Fruit fly (Drosophila melanogaster) whole organism, embryonic: ENCODE measurements around the gene CG14818.

Experiments
- B-H2 ChIP-seq: fragments of 200-800 bp; sonication (Bioruptor generic); optimal IDR thresholded peaks from 2 replicates; lab custom pipeline; 2018; ENCODE audit warnings: missing biosample characterization, mild to moderate bottlenecking, missing genetic modification characterization
- CG10431 ChIP-seq: fragments of 200-800 bp; sonication (Bioruptor generic); optimal IDR thresholded peaks from 3 replicates; lab custom pipeline; 2018; ENCODE audit warnings: missing biosample characterization, mild to moderate bottlenecking, missing genetic modification characterization
- CG11398 ChIP-seq: fragments of 200-800 bp; sonication (Bioruptor generic); optimal IDR thresholded peaks from 2 replicates; lab custom pipeline; 2016; ENCODE audit warnings: missing biosample characterization, missing genetic modification characterization
- CG12071 ChIP-seq: fragments of 200-800 bp; sonication (Bioruptor generic); optimal IDR thresholded peaks from 3 replicates; lab custom pipeline; 2018; ENCODE audit warnings: missing biosample characterization, mild to moderate bottlenecking, missing genetic modification characterization
- CG12155 ChIP-seq: fragments of 200-800 bp; sonication (Bioruptor generic); optimal IDR thresholded peaks from 3 replicates; lab custom pipeline; 2016; ENCODE audit warnings: missing biosample characterization, missing genetic modification characterization
- CG12391 ChIP-seq: fragments of 200-800 bp; sonication (Bioruptor generic); optimal IDR thresholded peaks from 3 replicates; lab custom pipeline; 2018; ENCODE audit warnings: missing biosample characterization, mild to moderate bottlenecking, missing genetic modification characterization, moderate library complexity
- CG13424 ChIP-seq: fragments of 200-800 bp; sonication (Bioruptor generic); optimal IDR thresholded peaks from 2 replicates; lab custom pipeline; 2019; ENCODE audit warnings: missing biosample characterization, mild to moderate bottlenecking, missing genetic modification characterization, moderate library complexity
- CG14710 ChIP-seq: fragments of 200-800 bp; sonication (Bioruptor generic); optimal IDR thresholded peaks from 3 replicates; lab custom pipeline; 2019; ENCODE audit warnings: missing biosample characterization, mild to moderate bottlenecking, missing genetic modification characterization, moderate library complexity
- CG1647 ChIP-seq: fragments of 200-800 bp; sonication (Bioruptor generic); optimal IDR thresholded peaks from 3 replicates; lab custom pipeline; 2016; ENCODE audit warnings: missing biosample characterization, missing genetic modification characterization
- CG16779 ChIP-seq: fragments of 200-800 bp; sonication (Bioruptor generic); IDR thresholded peaks from 2 replicates; pipeline ENCODE4 v1.3.6; 2022; ENCODE audit warnings: missing biosample characterization, missing genetic modification characterization
- CG16813 ChIP-seq: fragments of 200-800 bp; sonication (Bioruptor generic); IDR thresholded peaks from 3 replicates; pipeline ENCODE4 v1.3.6; 2022; ENCODE audit warnings: missing biosample characterization, missing genetic modification characterization; ENCODE audit not compliant: partially characterized antibody
- CG16815 ChIP-seq: fragments of 200-800 bp; sonication (Bioruptor generic); optimal IDR thresholded peaks from 3 replicates; lab custom pipeline; 2017; ENCODE audit warnings: missing biosample characterization, mild to moderate bottlenecking, missing genetic modification characterization
- CG17385 ChIP-seq: fragments of 200-800 bp; sonication (Bioruptor generic); optimal IDR thresholded peaks from 3 replicates; lab custom pipeline; 2018; ENCODE audit warnings: missing biosample characterization, mild to moderate bottlenecking, missing genetic modification characterization
- CG18476 ChIP-seq: fragments of 200-800 bp; sonication (Bioruptor generic); optimal IDR thresholded peaks from 2 replicates; lab custom pipeline; 2016; ENCODE audit warnings: missing biosample characterization, mild to moderate bottlenecking, missing genetic modification characterization
- CG2678 ChIP-seq: fragments of 200-800 bp; sonication (Bioruptor generic); optimal IDR thresholded peaks from 3 replicates; lab custom pipeline; 2019; ENCODE audit warnings: missing biosample characterization, mild to moderate bottlenecking, missing genetic modification characterization, moderate library complexity
- CG3995 ChIP-seq: fragments of 200-800 bp; sonication (Bioruptor generic); optimal IDR thresholded peaks from 3 replicates; lab custom pipeline; 2016; ENCODE audit warnings: missing biosample characterization, missing genetic modification characterization
- CG5953 ChIP-seq: fragments of 200-800 bp; sonication (Bioruptor generic); IDR thresholded peaks from 2 replicates; pipeline ENCODE4 v1.3.6; 2022; ENCODE audit warnings: missing biosample characterization, missing genetic modification characterization
- CG7357 ChIP-seq: fragments of 200-800 bp; sonication (Bioruptor generic); IDR thresholded peaks from 3 replicates; pipeline ENCODE4 v1.3.6; 2022; ENCODE audit warnings: missing biosample characterization, missing genetic modification characterization
- CG7987 ChIP-seq: fragments of 200-800 bp; sonication (Bioruptor generic); optimal IDR thresholded peaks from 2 replicates; lab custom pipeline; 2018; ENCODE audit warnings: missing biosample characterization, mild to moderate bottlenecking, missing genetic modification characterization, moderate library complexity
- D19A ChIP-seq: fragments of 200-800 bp; optimal IDR thresholded peaks from 3 replicates; lab custom pipeline; 2019; ENCODE audit warnings: missing biosample characterization, mild to moderate bottlenecking, missing genetic modification characterization, moderate library complexity
- D19B ChIP-seq: fragments of 200-800 bp; sonication (Bioruptor generic); optimal IDR thresholded peaks from 2 replicates; lab custom pipeline; 2017; ENCODE audit warnings: missing biosample characterization, mild to moderate bottlenecking, missing genetic modification characterization
- E2f2 ChIP-seq: fragments of 200-800 bp; sonication (Bioruptor generic); IDR thresholded peaks from 2 replicates; pipeline ENCODE4 v1.3.6; 2022; ENCODE audit warnings: missing biosample characterization, missing genetic modification characterization
- GATAe ChIP-seq: fragments of 200-800 bp; sonication (Bioruptor generic); conservative IDR thresholded peaks from 2 replicates; pipeline ENCODE4 v1.3.6; 2022; ENCODE audit warnings: missing biosample characterization, missing genetic modification characterization
- H15 ChIP-seq: fragments of 200-800 bp; sonication (Bioruptor generic); IDR thresholded peaks from 3 replicates; pipeline ENCODE4 v1.3.6; 2022; ENCODE audit warnings: missing biosample characterization, missing genetic modification characterization
- H2.0 ChIP-seq: fragments of 200-800 bp; sonication (Bioruptor generic); IDR thresholded peaks from 2 replicates; pipeline ENCODE4 v1.3.6; 2022; ENCODE audit warnings: missing biosample characterization, missing genetic modification characterization
- Hr51 ChIP-seq, 2 experiments: fragments of 200-800 bp; sonication (Bioruptor generic); optimal IDR thresholded peaks; 2 replicates in 1 of 2; 3 replicates in 1 of 2; lab custom pipeline; 2016 to 2018; ENCODE audit warnings: missing biosample characterization in 2 of 2, missing genetic modification characterization in 2 of 2, mild to moderate bottlenecking in 1 of 2, moderate library complexity in 1 of 2
- Mrtf ChIP-seq: fragments of 200-800 bp; sonication (Bioruptor generic); IDR thresholded peaks from 3 replicates; pipeline ENCODE4 v1.3.6; 2022; ENCODE audit warnings: missing biosample characterization, missing genetic modification characterization
- Pdp1 ChIP-seq, 2 experiments: fragments of 200-800 bp; sonication (Bioruptor generic); optimal IDR thresholded peaks; 3 replicates each; lab custom pipeline; 2016; ENCODE audit warnings: missing biosample characterization in 2 of 2, missing genetic modification characterization in 2 of 2, mild to moderate bottlenecking in 1 of 2, moderate library complexity in 1 of 2
- Sin3A ChIP-seq: fragments of >200 bp; optimal IDR thresholded peaks from 2 replicates; lab custom pipeline; 2018
- Vsx1 ChIP-seq: fragments of 200-800 bp; sonication (Bioruptor generic); optimal IDR thresholded peaks from 2 replicates; lab custom pipeline; 2017; ENCODE audit warnings: missing biosample characterization, mild to moderate bottlenecking, missing genetic modification characterization, missing genetic modification reagents
- YL-1 ChIP-seq: fragments of 200-800 bp; sonication (Bioruptor generic); optimal IDR thresholded peaks from 3 replicates; lab custom pipeline; 2017; ENCODE audit warnings: missing biosample characterization, mild to moderate bottlenecking, missing genetic modification characterization
- ab ChIP-seq: fragments of 200-800 bp; sonication (Bioruptor generic); optimal IDR thresholded peaks from 2 replicates; lab custom pipeline; 2016; ENCODE audit warnings: missing biosample characterization, missing genetic modification characterization
- ac ChIP-seq: fragments of 200-800 bp; sonication (Bioruptor generic); optimal IDR thresholded peaks from 3 replicates; lab custom pipeline; 2017; ENCODE audit warnings: missing biosample characterization, mild to moderate bottlenecking, missing genetic modification characterization
- aop ChIP-seq: fragments of 200-800 bp; sonication (Bioruptor generic); IDR thresholded peaks from 2 replicates; pipeline ENCODE4 v1.3.6; 2022; ENCODE audit warnings: missing biosample characterization, missing genetic modification characterization
- crc ChIP-seq: fragments of 200-800 bp; sonication (Bioruptor generic); optimal IDR thresholded peaks from 2 replicates; lab custom pipeline; 2016; ENCODE audit warnings: missing biosample characterization, missing genetic modification characterization
- crp ChIP-seq, 2 experiments: fragments of 200-800 bp; sonication (Bioruptor generic); optimal IDR thresholded peaks; 2 replicates in 1 of 2; 3 replicates in 1 of 2; lab custom pipeline; 2017; ENCODE audit warnings: missing biosample characterization in 2 of 2, missing genetic modification characterization in 2 of 2, mild to moderate bottlenecking in 1 of 2, moderate library complexity in 1 of 2
- cwo ChIP-seq: fragments of 200-800 bp; sonication (Bioruptor generic); optimal IDR thresholded peaks from 3 replicates; lab custom pipeline; 2017; ENCODE audit warnings: missing biosample characterization, missing genetic modification characterization, mild to moderate bottlenecking, moderate library complexity, missing genetic modification reagents
- fd102C ChIP-seq: fragments of 200-800 bp; sonication (Bioruptor generic); optimal IDR thresholded peaks from 2 replicates; lab custom pipeline; 2018; ENCODE audit warnings: missing biosample characterization, mild to moderate bottlenecking, missing genetic modification characterization, moderate library complexity
- gcm2 ChIP-seq: fragments of 200-800 bp; sonication (Bioruptor generic); optimal IDR thresholded peaks from 2 replicates; lab custom pipeline; 2016; ENCODE audit warnings: missing biosample characterization, missing genetic modification characterization
- hb ChIP-seq: fragments of 200-800 bp; sonication (Bioruptor generic); IDR thresholded peaks from 3 replicates; pipeline ENCODE4 v1.3.6; 2022; ENCODE audit warnings: missing biosample characterization, missing genetic modification characterization; ENCODE audit not compliant: partially characterized antibody
- hbn ChIP-seq: fragments of 200-800 bp; sonication (Bioruptor generic); IDR thresholded peaks from 2 replicates; pipeline ENCODE4 v1.3.6; 2022; ENCODE audit warnings: missing biosample characterization, missing genetic modification characterization; ENCODE audit not compliant: partially characterized antibody
- jumu ChIP-seq: fragments of 200-800 bp; sonication (Bioruptor generic); optimal IDR thresholded peaks from 3 replicates; lab custom pipeline; 2016; ENCODE audit warnings: missing biosample characterization, missing genetic modification characterization
- lmd ChIP-seq: fragments of 200-800 bp; sonication (Bioruptor generic); IDR thresholded peaks from 2 replicates; pipeline ENCODE4 v1.3.6; 2022; ENCODE audit warnings: missing biosample characterization, missing genetic modification characterization
- lola ChIP-seq, 3 experiments: fragments of >200 bp in 2 of 3; fragments of 200-800 bp in 1 of 3; sonication (Bioruptor generic) in 1 of 3; optimal IDR thresholded peaks; 2 replicates each; lab custom pipeline; 2017 to 2019; ENCODE audit warnings: missing biosample characterization in 3 of 3, missing genetic modification characterization in 3 of 3, mild to moderate bottlenecking in 1 of 3, moderate library complexity in 1 of 3
- luna ChIP-seq: fragments of 200-800 bp; sonication (Bioruptor generic); optimal IDR thresholded peaks from 2 replicates; lab custom pipeline; 2016; ENCODE audit warnings: missing biosample characterization, missing genetic modification characterization
- nom ChIP-seq: fragments of 200-800 bp; sonication (Bioruptor generic); optimal IDR thresholded peaks from 2 replicates; lab custom pipeline; 2017; ENCODE audit warnings: missing biosample characterization, missing genetic modification characterization, mild to moderate bottlenecking, moderate library complexity, missing genetic modification reagents
- sima ChIP-seq: fragments of 200-800 bp; sonication (Bioruptor generic); optimal IDR thresholded peaks from 2 replicates; lab custom pipeline; 2016; ENCODE audit warnings: missing biosample characterization, missing genetic modification characterization
- tna ChIP-seq: fragments of 200-800 bp; sonication (Bioruptor generic); IDR thresholded peaks from 2 replicates; pipeline ENCODE4 v1.3.6; 2022; ENCODE audit warnings: missing biosample characterization, missing genetic modification characterization; ENCODE audit not compliant: partially characterized antibody
- tx ChIP-seq: fragments of 200-800 bp; sonication (Bioruptor generic); optimal IDR thresholded peaks from 2 replicates; lab custom pipeline; 2016; ENCODE audit warnings: missing biosample characterization, missing genetic modification characterization
- vvl ChIP-seq: fragments of 200-800 bp; sonication (Bioruptor generic); IDR thresholded peaks from 2 replicates; pipeline ENCODE4 v1.3.6; 2022; ENCODE audit warnings: missing biosample characterization, missing genetic modification characterization

The CG14818 gene

dm6 chrX:1868586-1869111 lies 10.9 kb downstream of the CG14818 start, which contains the start of the genes CG14803 and Pex5 (continued):
- no peak for TF ChIP-seq tna
- no peak for TF ChIP-seq CG12391 (tag; lab: Kevin White, UChicago)
- TF ChIP-seq cwo = no peak
- TF ChIP-seq luna (GFP tag; lab: Kevin White, UChicago) = no peak
- TF ChIP-seq B-H2 (GFP tag; lab: Kevin White, UChicago) = no peak
- TF ChIP-seq ab (GFP tag; lab: Kevin White, UChicago) = no peak
- no peak for TF ChIP-seq CG14710 (tag; lab: Kevin White, UChicago)
- no peak for TF ChIP-seq Vsx1 (GFP tag; lab: Kevin White, UChicago)
- TF ChIP-seq CG7357 = no peak
- TF ChIP-seq CG12155 (GFP tag; lab: Kevin White, UChicago) = no peak
- no peak for TF ChIP-seq CG12071 (GFP tag; lab: Kevin White, UChicago)
- peak; percentile 25 for TF ChIP-seq nom (GFP tag; lab: Kevin White, UChicago)
- TF ChIP-seq aop (GFP tag; lab: Robert Waterston, UW) = no peak
- no peak for TF ChIP-seq CG5953 (GFP tag; lab: Robert Waterston, UW)
- TF ChIP-seq tx (GFP tag; lab: Kevin White, UChicago) = no peak
- no peak for TF ChIP-seq CG18476 (GFP tag; lab: Kevin White, UChicago)
- no peak for TF ChIP-seq sima (GFP tag; lab: Kevin White, UChicago)
- no peak for TF ChIP-seq CG16779 (GFP tag; lab: Robert Waterston, UW)
- TF ChIP-seq Hr51 (GFP tag; optimal IDR thresholded peaks at IDR 0.05; lab: Kevin White, UChicago) = no peak
- TF ChIP-seq CG7987 (GFP tag; lab: Kevin White, UChicago) = no peak
- peak; percentile 21; the same call in 1 of the 2 replicates for TF ChIP-seq GATAe
- peak; percentile 54; the same call in 2 of the 3 replicates for TF ChIP-seq hb (GFP tag; lab: Robert Waterston, UW)
- no peak for TF ChIP-seq D19B (GFP tag; lab: Kevin White, UChicago)
- TF ChIP-seq crc (GFP tag; lab: Kevin White, UChicago) = no peak
- TF ChIP-seq CG3995 = no peak
- TF ChIP-seq hbn = peak; percentile 43; the same call in 1 of the 2 replicates
- no peak for TF ChIP-seq Mrtf (GFP tag; lab: Robert Waterston, UW)
- peak; percentile 79 for TF ChIP-seq YL-1 (GFP tag; lab: Kevin White, UChicago)
- no peak for TF ChIP-seq CG10431 (GFP tag; lab: Kevin White, UChicago)
- no peak for TF ChIP-seq D19A
- peak; percentile 65 for TF ChIP-seq CG16813 (GFP tag; lab: Robert Waterston, UW)
- no peak for TF ChIP-seq lmd
- no peak for TF ChIP-seq H15 (GFP tag; lab: Robert Waterston, UW)
- TF ChIP-seq CG11398 (GFP tag; lab: Kevin White, UChicago) = no peak
- TF ChIP-seq CG13424 (tag; lab: Kevin White, UChicago) = no peak
- TF ChIP-seq gcm2 (GFP tag; lab: Kevin White, UChicago) = no peak
- TF ChIP-seq vvl (GFP tag; lab: Robert Waterston, UW) = no peak
- no peak for TF ChIP-seq lola (GFP tag; optimal IDR thresholded peaks at IDR 0.05; lab: Kevin White, UChicago)
- TF ChIP-seq CG17385 = no peak
- no peak for TF ChIP-seq fd102C (GFP tag; lab: Kevin White, UChicago)
- no peak for TF ChIP-seq CG2678 (tag; lab: Kevin White, UChicago)
- TF ChIP-seq CG1647 (GFP tag; lab: Kevin White, UChicago) = no peak
- no peak for TF ChIP-seq ac (GFP tag; lab: Kevin White, UChicago)
- TF ChIP-seq Pdp1 (GFP tag; optimal IDR thresholded peaks at IDR 0.05; lab: Kevin White, UChicago) = peak in 1 of 2 experiments; percentile 63
- TF ChIP-seq CG16815 (GFP tag; lab: Kevin White, UChicago) = no peak
- 0 out of 2 replicates have a peak, but pooled peaks have one; percentile 14 for TF ChIP-seq H2.0 (GFP tag; lab: Robert Waterston, UW)
- TF ChIP-seq jumu (GFP tag; lab: Kevin White, UChicago) = no peak
- TF ChIP-seq Sin3A (lab: Kevin White, UChicago) = peak; percentile 13
- TF ChIP-seq crp (GFP tag; optimal IDR thresholded peaks at IDR 0.05; lab: Kevin White, UChicago) = no peak
- TF ChIP-seq E2f2 (GFP tag; lab: Robert Waterston, UW) = peak; percentile 84
